Fruit fly (Drosophila melanogaster): Measurements from ENCODE around the gene CG6428.
A peak's percentile ranks its signal among the peaks of the same experiment; 100 is the strongest.

Gene CG6428

dm6 chrX:3928520-3928919 is 39.9 kb downstream of the CG6428 start (continued):
- TF ChIP-seq Tbp (GFP tag; optimal IDR thresholded peaks at IDR 0.05) (no peak), CG12659 (GFP tag; optimal IDR thresholded peaks at IDR 0.05) (no peak), sima (GFP tag; optimal IDR thresholded peaks at IDR 0.05) (peak; percentile 17), CG3065 (GFP tag; optimal IDR thresholded peaks at IDR 0.05) (no peak), CG11504 (tag; optimal IDR thresholded peaks at IDR 0.05) (peak; percentile 15), sisA (GFP tag; IDR thresholded peaks at IDR 0.05) (peak; percentile 5; the same call in 1 of the 2 replicates), CG32532 (GFP tag; IDR thresholded peaks at IDR 0.05) (0 out of 2 replicates have a peak, but pooled peaks have one; percentile 12), sens (GFP tag) (peak; percentile 27), CG9797 (GFP tag; optimal IDR thresholded peaks at IDR 0.05) (no peak), CG9876 (GFP tag; optimal IDR thresholded peaks at IDR 0.05) (no peak), CG18599 (GFP tag; optimal IDR thresholded peaks at IDR 0.05) (peak; percentile 19), CG3407 (GFP tag; optimal IDR thresholded peaks at IDR 0.05) (no peak), Ets65A (GFP tag) (peak; percentile 94), Oaz (GFP tag; IDR thresholded peaks at IDR 0.05) (no peak), CG8281 (tag; optimal IDR thresholded peaks at IDR 0.05) (no peak), Meics (GFP tag; optimal IDR thresholded peaks at IDR 0.05) (peak; percentile 17), CG2678 (tag; optimal IDR thresholded peaks at IDR 0.05) (peak; percentile 3), CG7987 (GFP tag; optimal IDR thresholded peaks at IDR 0.05) (no peak), lilli (GFP tag; optimal IDR thresholded peaks at IDR 0.05) (no peak), Nf-YA (GFP tag; IDR thresholded peaks at IDR 0.05) (no peak), CG11695 (GFP tag; IDR thresholded peaks at IDR 0.05) (no peak), CG11723 (GFP tag; optimal IDR thresholded peaks at IDR 0.05) (no peak), CG11398 (GFP tag; optimal IDR thresholded peaks at IDR 0.05) (no peak), Drgx (GFP tag; IDR thresholded peaks at IDR 0.05) (0 out of 2 replicates have a peak, but pooled peaks have one; percentile 34), unc-4 (GFP tag; IDR thresholded peaks at IDR 0.05; ENCODE audit: partially characterized antibody) (no peak), dmrt99B (tag; optimal IDR thresholded peaks at IDR 0.05) (peak; percentile 25), CG11247 (GFP tag; IDR thresholded peaks at IDR 0.05) (0 out of 2 replicates have a peak, but pooled peaks have one; percentile 40), CG6683 (GFP tag; optimal IDR thresholded peaks at IDR 0.05) (no peak), vvl (GFP tag; IDR thresholded peaks at IDR 0.05) (peak; percentile 20; the same call in 1 of the 2 replicates), Sox102F (GFP tag; optimal IDR thresholded peaks at IDR 0.05) (no peak), Sry-δ (GFP tag; optimal IDR thresholded peaks at IDR 0.05) (no peak), Med (GFP tag) (peak; percentile 88), pum (GFP tag; optimal IDR thresholded peaks at IDR 0.05) (no peak), Atf6 (GFP tag; IDR thresholded peaks at IDR 0.05) (no peak), Fer1 (GFP tag; optimal IDR thresholded peaks at IDR 0.05) (peak; percentile 23), Ptx1 (GFP tag; IDR thresholded peaks at IDR 0.05) (0 out of 2 replicates have a peak, but pooled peaks have one; percentile 20), NFAT (GFP tag; IDR thresholded peaks at IDR 0.05) (no peak), onecut (GFP tag; IDR thresholded peaks at IDR 0.05) (no peak), CG18262 (tag; optimal IDR thresholded peaks at IDR 0.05) (no peak), cad (GFP tag; optimal IDR thresholded peaks at IDR 0.05) (no peak), fd3F (GFP tag; optimal IDR thresholded peaks at IDR 0.05) (no peak), Rfx (GFP tag; IDR thresholded peaks at IDR 0.05) (0 out of 2 replicates have a peak, but pooled peaks have one; percentile 20), klu (GFP tag; IDR thresholded peaks at IDR 0.05) (no peak), pnt (GFP tag; optimal IDR thresholded peaks at IDR 0.05) (no peak), row (GFP tag; IDR thresholded peaks at IDR 0.05) (0 out of 3 replicates have a peak, but pooled peaks have one; percentile 12), hb (GFP tag; IDR thresholded peaks at IDR 0.05; ENCODE audit: partially characterized antibody) (no peak), CG17829 (tag; optimal IDR thresholded peaks at IDR 0.05) (no peak), esg (GFP tag; conservative IDR thresholded peaks at IDR 0.05) (0 out of 2 replicates have a peak, but pooled peaks have one; percentile 17), lov (optimal IDR thresholded peaks at IDR 0.05) (no peak), lov (GFP tag; IDR thresholded peaks at IDR 0.05) (no peak), CG16779 (GFP tag; IDR thresholded peaks at IDR 0.05) (no peak), BEAF-32 (GFP tag; optimal IDR thresholded peaks at IDR 0.05) (no peak)
